Fruit fly (Drosophila melanogaster) whole organism: ENCODE results near the gene CG17896.

Source experiments
- pan ChIP-seq: fragments of >200 bp; optimal IDR thresholded peaks from 2 replicates; lab custom pipeline; 2017
- psq ChIP-seq: fragments of >200 bp; optimal IDR thresholded peaks from 2 replicates; lab custom pipeline; 2017
- usp ChIP-seq: fragments of >200 bp; optimal IDR thresholded peaks from 2 replicates; lab custom pipeline; 2017; ENCODE audit warnings: missing biosample characterization, missing genetic modification characterization, mixed read lengths

- no peak for TF ChIP-seq pan
- TF ChIP-seq psq (lab: Kevin White, UChicago): no peak
- no peak for TF ChIP-seq usp
Measured at dm6 chrX:443981-444550, 49.2 kb downstream of the CG17896 start.
